Worm (Caenorhabditis elegans) whole organism, L4 larva: Measurements from ENCODE around the gene sql-1.

Source experiments
- D1046.2 ChIP-seq: fragments of 200-800 bp; sonication (Bioruptor generic); IDR thresholded peaks from 2 replicates; pipeline ENCODE4 v1.3.6; 2022; ENCODE audit warnings: missing genetic modification characterization, missing compliant biosample characterization
- F37D6.2 ChIP-seq: sonication (generic microtip); optimal IDR thresholded peaks from 2 replicates; lab custom pipeline; 2016; ENCODE audit warnings: mild to moderate bottlenecking, missing genetic modification characterization, missing compliant biosample characterization
- F44E2.7 ChIP-seq: fragments of 200-800 bp; sonication (Bioruptor generic); IDR thresholded peaks from 2 replicates; pipeline ENCODE4 v2.1.2; 2022; ENCODE audit warnings: missing genetic modification characterization, missing compliant biosample characterization
- F49E8.2 ChIP-seq: sonication (generic microtip); optimal IDR thresholded peaks from 2 replicates; lab custom pipeline; 2016; ENCODE audit warnings: missing compliant biosample characterization, mild to moderate bottlenecking, missing genetic modification characterization, borderline replicate concordance
- R02D3.7 ChIP-seq: fragments of 150-350 bp; sonication (generic microtip); optimal IDR thresholded peaks from 3 replicates; lab custom pipeline; 2014; ENCODE audit warnings: missing biosample characterization, missing genetic modification characterization
- T20F7.1 ChIP-seq: fragments of 200-800 bp; sonication (Bioruptor generic); optimal IDR thresholded peaks from 2 replicates; lab custom pipeline; 2018; ENCODE audit warnings: mild to moderate bottlenecking, missing genetic modification characterization, missing compliant biosample characterization
- T26A8.4 ChIP-seq: fragments of 200-800 bp; sonication (Bioruptor generic); IDR thresholded peaks from 2 replicates; pipeline ENCODE4 v1.3.6; 2022; ENCODE audit warnings: missing genetic modification characterization, missing compliant biosample characterization
- Y105C5A.15 ChIP-seq: fragments of 200-800 bp; sonication (Bioruptor generic); IDR thresholded peaks from 2 replicates; pipeline ENCODE4 v1.3.6; 2022; ENCODE audit warnings: missing genetic modification characterization, missing compliant biosample characterization
- Y48G9A.11 ChIP-seq: fragments of 200-800 bp; sonication (Bioruptor generic); IDR thresholded peaks from 2 replicates; pipeline ENCODE4 v1.3.6; 2022; ENCODE audit warnings: missing genetic modification reagents, missing genetic modification characterization, missing compliant biosample characterization
- Y5F2A.4 ChIP-seq: fragments of 200-800 bp; sonication (Bioruptor generic); optimal IDR thresholded peaks from 2 replicates; lab custom pipeline; 2018; ENCODE audit warnings: mild to moderate bottlenecking, missing genetic modification characterization, missing compliant biosample characterization
- Y75B8A.6 ChIP-seq: fragments of 200-800 bp; sonication (Bioruptor generic); IDR thresholded peaks from 2 replicates; pipeline ENCODE4 v1.3.6; 2022; ENCODE audit warnings: missing genetic modification reagents, missing genetic modification characterization, missing compliant biosample characterization
- aha-1 ChIP-seq: fragments of 150-350 bp; peaks from one replicate; lab custom pipeline; 2014; ENCODE audit warnings: missing biosample characterization, missing genetic modification characterization
- ama-1 ChIP-seq: fragments of 150-350 bp; optimal IDR thresholded peaks from 2 replicates; lab custom pipeline; 2014; ENCODE audit warnings: inconsistent platforms, mixed read lengths
- arid-1 ChIP-seq: fragments of 200-800 bp; sonication (Bioruptor generic); conservative IDR thresholded peaks from 2 replicates; pipeline ENCODE4 v1.3.6; 2022; ENCODE audit warnings: missing genetic modification reagents, missing genetic modification characterization, missing compliant biosample characterization
- attf-4 ChIP-seq: sonication (generic microtip); optimal IDR thresholded peaks from 3 replicates; lab custom pipeline; 2017; ENCODE audit warnings: missing biosample characterization, missing genetic modification characterization
- ceh-20 ChIP-seq: fragments of 200-800 bp; sonication (Bioruptor generic); IDR thresholded peaks from 2 replicates; pipeline ENCODE4 v1.3.6; 2022; ENCODE audit warnings: missing genetic modification reagents, missing genetic modification characterization, missing compliant biosample characterization
- ceh-44 ChIP-seq: fragments of 200-800 bp; sonication (Bioruptor generic); IDR thresholded peaks from 2 replicates; pipeline ENCODE4 v1.3.6; 2022; ENCODE audit warnings: missing genetic modification reagents, missing genetic modification characterization, missing compliant biosample characterization
- ctbp-1 ChIP-seq: fragments of 200-800 bp; sonication (Bioruptor generic); IDR thresholded peaks from 2 replicates; pipeline ENCODE4 v1.3.6; 2022; ENCODE audit warnings: missing genetic modification reagents, missing genetic modification characterization, missing compliant biosample characterization
- daf-16 ChIP-seq, 3 experiments: sonication (generic microtip); optimal IDR thresholded peaks; 2 replicates each; lab custom pipeline; 2016 to 2017; ENCODE audit warnings: missing genetic modification characterization in 3 of 3, missing genetic modification reagents in 3 of 3, mild to moderate bottlenecking in 2 of 3, missing compliant biosample characterization in 2 of 3, missing biosample characterization in 1 of 3, moderate library complexity in 1 of 3
- daf-19 ChIP-seq: fragments of 200-800 bp; sonication (Bioruptor generic); conservative IDR thresholded peaks from 2 replicates; pipeline ENCODE4 v1.3.6; 2022; ENCODE audit warnings: missing genetic modification characterization, missing compliant biosample characterization
- daf-8 ChIP-seq: fragments of 200-800 bp; sonication (Bioruptor generic); IDR thresholded peaks from 2 replicates; pipeline ENCODE4 v1.3.6; 2022; ENCODE audit warnings: missing genetic modification characterization, missing compliant biosample characterization
- dve-1 ChIP-seq: sonication (generic microtip); optimal IDR thresholded peaks from 2 replicates; lab custom pipeline; 2017; ENCODE audit warnings: antibody characterized with exemption, mild to moderate bottlenecking, missing genetic modification characterization, missing compliant biosample characterization; ENCODE audit not compliant: insufficient read depth
- egl-43 ChIP-seq: fragments of 200-800 bp; sonication (Bioruptor generic); IDR thresholded peaks from 2 replicates; pipeline ENCODE4 v1.3.6; 2022; ENCODE audit warnings: missing genetic modification reagents, missing genetic modification characterization, missing compliant biosample characterization
- gei-8 ChIP-seq: fragments of 200-800 bp; sonication (Bioruptor generic); optimal IDR thresholded peaks from 2 replicates; lab custom pipeline; 2018; ENCODE audit warnings: mild to moderate bottlenecking, missing genetic modification characterization, missing compliant biosample characterization
- hlh-11 ChIP-seq: fragments of 200-800 bp; sonication (Bioruptor generic); optimal IDR thresholded peaks from 2 replicates; lab custom pipeline; 2018; ENCODE audit warnings: mild to moderate bottlenecking, missing genetic modification characterization, missing compliant biosample characterization
- hlh-30 ChIP-seq: sonication (generic microtip); optimal IDR thresholded peaks from 2 replicates; lab custom pipeline; 2017; ENCODE audit warnings: antibody characterized with exemption, mild to moderate bottlenecking, missing genetic modification characterization, missing compliant biosample characterization; ENCODE audit not compliant: insufficient read depth
- lim-7 ChIP-seq: fragments of 200-800 bp; sonication (Bioruptor generic); IDR thresholded peaks from 2 replicates; pipeline ENCODE4 v1.3.6; 2022; ENCODE audit warnings: missing genetic modification characterization, missing compliant biosample characterization
- lin-13 ChIP-seq: fragments of 150-350 bp; optimal IDR thresholded peaks from 2 replicates; lab custom pipeline; 2014; ENCODE audit warnings: missing biosample characterization, missing genetic modification reagents, missing genetic modification characterization
- lin-39 ChIP-seq: fragments of 150-350 bp; optimal IDR thresholded peaks from 2 replicates; lab custom pipeline; 2014; ENCODE audit warnings: missing biosample characterization, missing genetic modification reagents, missing genetic modification characterization
- lir-3 ChIP-seq: sonication (generic microtip); optimal IDR thresholded peaks from 2 replicates; lab custom pipeline; 2016; ENCODE audit warnings: mild to moderate bottlenecking, missing genetic modification characterization, missing compliant biosample characterization
- mdl-1 ChIP-seq, 2 experiments: fragments of 150-350 bp in 1 of 2; sonication (generic microtip) in 1 of 2; optimal IDR thresholded peaks; 2 replicates each; lab custom pipeline; 2014 to 2017; ENCODE audit warnings: missing biosample characterization in 2 of 2, missing genetic modification characterization in 2 of 2
- mdt-29 ChIP-seq: fragments of 200-800 bp; sonication (Bioruptor generic); IDR thresholded peaks from 2 replicates; pipeline ENCODE4 v1.3.6; 2022; ENCODE audit warnings: missing genetic modification reagents, missing genetic modification characterization, missing compliant biosample characterization
- mes-2 ChIP-seq: sonication (generic microtip); optimal IDR thresholded peaks from 2 replicates; lab custom pipeline; 2016; ENCODE audit warnings: missing genotype, mild to moderate bottlenecking, missing genetic modification characterization, missing compliant biosample characterization; ENCODE audit not compliant: poor library complexity, severe bottlenecking
- mxl-2 ChIP-seq: fragments of 200-800 bp; sonication (Bioruptor generic); conservative IDR thresholded peaks from 2 replicates; pipeline ENCODE4 v1.3.6; 2022; ENCODE audit warnings: missing genetic modification reagents, missing genetic modification characterization, missing compliant biosample characterization
- nhr-237 ChIP-seq: sonication (generic microtip); optimal IDR thresholded peaks from 2 replicates; lab custom pipeline; 2017; ENCODE audit warnings: missing biosample characterization, missing genetic modification characterization
- nhr-25 ChIP-seq: sonication (generic microtip); optimal IDR thresholded peaks from 2 replicates; lab custom pipeline; 2017; ENCODE audit warnings: missing genetic modification characterization, mild to moderate bottlenecking, missing compliant biosample characterization, antibody characterized with exemption, moderate library complexity, borderline replicate concordance; ENCODE audit not compliant: insufficient read depth
- nhr-28 ChIP-seq: fragments of 150-350 bp; optimal IDR thresholded peaks from 2 replicates; lab custom pipeline; 2014; ENCODE audit warnings: missing biosample characterization, missing genetic modification characterization
- nhr-41 ChIP-seq: fragments of 200-800 bp; sonication (Bioruptor generic); IDR thresholded peaks from 2 replicates; pipeline ENCODE4 v1.3.6; 2022; ENCODE audit warnings: missing genetic modification reagents, missing genetic modification characterization, missing compliant biosample characterization
- pha-4 ChIP-seq, 2 experiments: fragments of 150-350 bp in 1 of 2; fragments of 200-800 bp in 1 of 2; sonication (Bioruptor generic) in 1 of 2; IDR thresholded peaks in 1 of 2; optimal IDR thresholded peaks in 1 of 2; 2 replicates each; pipeline versions ENCODE4 v1.3.6 to Lab custom; 2014 to 2022; ENCODE audit warnings: missing genetic modification characterization in 2 of 2, missing genetic modification reagents in 2 of 2, missing biosample characterization in 1 of 2, missing compliant biosample characterization in 1 of 2
- snpc-4 ChIP-seq: fragments of 150-350 bp; optimal IDR thresholded peaks from 2 replicates; lab custom pipeline; 2014; ENCODE audit warnings: missing biosample characterization, missing genetic modification characterization
- spr-1 ChIP-seq: sonication (generic microtip); optimal IDR thresholded peaks from 2 replicates; lab custom pipeline; 2016; ENCODE audit warnings: mild to moderate bottlenecking, missing genetic modification characterization, missing compliant biosample characterization
- tra-1 ChIP-seq: fragments of 200-800 bp; sonication (Bioruptor generic); IDR thresholded peaks from 2 replicates; pipeline ENCODE4 v1.3.6; 2022; ENCODE audit warnings: missing genetic modification reagents, missing genetic modification characterization, missing compliant biosample characterization
- unc-130 ChIP-seq: sonication (generic microtip); optimal IDR thresholded peaks from 2 replicates; lab custom pipeline; 2016; ENCODE audit warnings: missing genetic modification reagents, missing genetic modification characterization, missing compliant biosample characterization
- unc-39 ChIP-seq: sonication (generic microtip); optimal IDR thresholded peaks from 2 replicates; lab custom pipeline; 2017; ENCODE audit warnings: missing biosample characterization, missing genetic modification characterization
- unc-62 ChIP-seq, 3 experiments: fragments of 150-350 bp in 1 of 3; sonication (generic microtip); optimal IDR thresholded peaks in 2 of 3; peaks in 1 of 3; 1 replicate in 1 of 3; 2 replicates in 2 of 3; lab custom pipeline; 2014 to 2017; ENCODE audit warnings: missing biosample characterization in 3 of 3, missing genetic modification characterization in 3 of 3, missing genetic modification reagents in 3 of 3, missing genotype in 1 of 3
- zag-1 ChIP-seq: fragments of 150-350 bp; optimal IDR thresholded peaks from 2 replicates; lab custom pipeline; 2014; ENCODE audit warnings: missing biosample characterization, missing genetic modification characterization
- zfp-2 ChIP-seq: sonication (generic microtip); optimal IDR thresholded peaks from 2 replicates; lab custom pipeline; 2016; ENCODE audit warnings: mild to moderate bottlenecking, missing genetic modification characterization, missing compliant biosample characterization
- zfp-3 ChIP-seq: fragments of 200-800 bp; sonication (Bioruptor generic); conservative IDR thresholded peaks from 2 replicates; pipeline ENCODE4 v1.3.6; 2022; ENCODE audit warnings: missing genetic modification reagents, missing genetic modification characterization, missing compliant biosample characterization
- zip-2 ChIP-seq: fragments of 150-350 bp; optimal IDR thresholded peaks from 2 replicates; lab custom pipeline; 2014; ENCODE audit warnings: missing biosample characterization, missing genetic modification characterization

sql-1 gene

DNA sequence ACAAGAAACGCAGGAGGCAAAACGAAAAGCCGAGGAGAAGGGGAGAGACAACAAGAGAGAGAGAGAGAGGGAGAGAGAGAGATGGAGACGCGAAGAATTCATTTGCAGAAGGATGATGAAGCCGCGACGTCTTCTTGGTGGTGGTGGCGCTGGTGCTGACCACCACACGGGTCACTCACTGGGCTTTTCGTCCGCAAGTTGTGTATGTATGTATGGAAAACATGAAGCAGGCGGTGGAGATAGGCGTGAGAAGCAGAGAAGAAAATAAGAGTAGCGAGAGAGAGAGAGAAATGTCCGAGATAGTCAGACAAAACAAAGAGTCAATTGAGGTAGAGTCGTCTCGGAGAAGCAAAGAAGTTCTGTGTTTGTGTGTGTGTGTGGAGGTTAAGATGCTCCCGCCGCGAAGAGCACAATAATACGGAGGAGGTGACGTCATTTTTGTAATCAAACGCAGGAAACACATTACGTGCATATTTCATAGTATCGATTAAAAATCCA is 58.8 kb downstream of the sql-1 start (continued):
- peak; percentile 49 for TF ChIP-seq dve-1
- TF ChIP-seq ama-1 (lab: Kevin White, UChicago), result no peak
- TF ChIP-seq arid-1 (GFP tag; lab: Robert Waterston, UW), result no peak
- TF ChIP-seq F49E8.2 (tag; lab: Kevin White, UChicago), result no peak
- TF ChIP-seq zfp-2 (tag; lab: Kevin White, UChicago), result no peak
- no peak for TF ChIP-seq Y48G9A.11
- peak; percentile 67; the same call in 1 of the 2 replicates for TF ChIP-seq egl-43 (GFP tag; lab: Robert Waterston, UW)
- no peak for TF ChIP-seq mes-2 (tag; lab: Kevin White, UChicago)
- TF ChIP-seq nhr-41, result 0 out of 2 replicates have a peak, but pooled peaks have one; percentile 19
- no peak for TF ChIP-seq ceh-20 (GFP tag; lab: Robert Waterston, UW)
- TF ChIP-seq daf-8 (GFP tag; lab: Robert Waterston, UW), result no peak
- peak; percentile 45; the same call in 1 of the 2 replicates for TF ChIP-seq T26A8.4 (GFP tag; lab: Robert Waterston, UW)
- TF ChIP-seq nhr-237, result no peak
- peak; percentile 56; the same call in 1 of the 2 replicates for TF ChIP-seq pha-4 (GFP tag; IDR thresholded peaks at IDR 0.05; lab: Robert Waterston, UW)
- peak; percentile 65 for TF ChIP-seq pha-4 (tag; optimal IDR thresholded peaks at IDR 0.05; lab: Kevin White, UChicago)
- no peak for TF ChIP-seq F44E2.7
- peak; percentile 72 for TF ChIP-seq nhr-28 (tag; lab: Kevin White, UChicago)
- no peak for TF ChIP-seq lir-3 (tag; lab: Kevin White, UChicago)
- TF ChIP-seq mdl-1 (tag; optimal IDR thresholded peaks at IDR 0.05; lab: Kevin White, UChicago), result peak in 1 of 2 experiments; percentile 72
- no peak for TF ChIP-seq Y5F2A.4 (GFP tag; lab: Kevin White, UChicago)
- no peak for TF ChIP-seq mdt-29 (GFP tag; lab: Robert Waterston, UW)
- no peak for TF ChIP-seq nhr-25 (tag; lab: Kevin White, UChicago)
- TF ChIP-seq mxl-2 (GFP tag; lab: Robert Waterston, UW), result no peak
- no peak for TF ChIP-seq snpc-4 (tag; lab: Kevin White, UChicago)
- TF ChIP-seq unc-39 (tag; lab: Kevin White, UChicago), result no peak
- TF ChIP-seq ceh-44 (GFP tag; lab: Robert Waterston, UW), result no peak
- TF ChIP-seq hlh-30 (tag; lab: Kevin White, UChicago), result peak; percentile 78
- TF ChIP-seq zip-2 (tag; lab: Kevin White, UChicago), result no peak
- no peak for TF ChIP-seq lin-39 (tag; lab: Kevin White, UChicago)
- no peak for TF ChIP-seq R02D3.7 (tag; lab: Kevin White, UChicago)
- peak; percentile 40 for TF ChIP-seq F37D6.2 (tag; lab: Kevin White, UChicago)
- TF ChIP-seq Y105C5A.15 (GFP tag; lab: Robert Waterston, UW), result no peak
- no peak for TF ChIP-seq zag-1 (tag; lab: Kevin White, UChicago)
- TF ChIP-seq lin-13, result peak; percentile 43
- no peak for TF ChIP-seq zfp-3 (GFP tag; lab: Robert Waterston, UW)
- TF ChIP-seq daf-19 (GFP tag; lab: Robert Waterston, UW), result no peak
- peak; percentile 79 for TF ChIP-seq ctbp-1 (GFP tag; lab: Robert Waterston, UW)
- no peak for TF ChIP-seq Y75B8A.6 (GFP tag; lab: Robert Waterston, UW)
- TF ChIP-seq spr-1, result peak; percentile 43
- no peak for TF ChIP-seq lim-7 (GFP tag; lab: Robert Waterston, UW)
- TF ChIP-seq attf-4, result no peak
- peak; percentile 85 for TF ChIP-seq hlh-11 (tag; lab: Kevin White, UChicago)
- peak in 1 of 2 experiments; percentile 67 for TF ChIP-seq daf-16 (GFP tag; optimal IDR thresholded peaks at IDR 0.05; lab: Kevin White, UChicago)
- TF ChIP-seq daf-16 (tag; optimal IDR thresholded peaks at IDR 0.05; lab: Kevin White, UChicago), result peak; percentile 66
- TF ChIP-seq unc-130 (GFP tag; lab: Kevin White, UChicago), result no peak
- TF ChIP-seq unc-62 (GFP tag; optimal IDR thresholded peaks at IDR 0.05 in 1 of 2; lab: Kevin White, UChicago), result peak in 1 of 2 experiments; percentile 96
- TF ChIP-seq unc-62 (tag; optimal IDR thresholded peaks at IDR 0.05; lab: Kevin White, UChicago), result no peak
- TF ChIP-seq D1046.2 (GFP tag; lab: Robert Waterston, UW), result no peak
- peak; percentile 27 for TF ChIP-seq aha-1
- TF ChIP-seq T20F7.1, result no peak
- TF ChIP-seq tra-1 (GFP tag; lab: Robert Waterston, UW), result no peak
- TF ChIP-seq gei-8 (GFP tag; lab: Kevin White, UChicago), result no peak
